Fruit fly (Drosophila melanogaster) whole organism, adult: ENCODE data around the gene dtr.
A peak's percentile ranks its signal among the peaks of the same experiment; 100 is the strongest.

Experiments used
- CG11617 ChIP-seq: fragments of 200-800 bp; sonication (Bioruptor generic); optimal IDR thresholded peaks from 2 replicates; lab custom pipeline; 2017; ENCODE audit warnings: mild to moderate bottlenecking, missing biosample characterization, missing genetic modification reagents, missing genetic modification characterization
- CG12768 ChIP-seq: fragments of 200-800 bp; sonication (Bioruptor generic); optimal IDR thresholded peaks from 2 replicates; lab custom pipeline; 2017; ENCODE audit warnings: missing biosample characterization, missing genetic modification characterization, mild to moderate bottlenecking, moderate library complexity, missing genetic modification reagents
- CG14711 ChIP-seq: fragments of 200-800 bp; sonication (Bioruptor generic); optimal IDR thresholded peaks from 2 replicates; lab custom pipeline; 2018; ENCODE audit warnings: missing biosample characterization, mild to moderate bottlenecking, missing genetic modification characterization, moderate library complexity
- CG1620 ChIP-seq: fragments of 200-800 bp; sonication (Bioruptor generic); optimal IDR thresholded peaks from 2 replicates; lab custom pipeline; 2016; ENCODE audit warnings: missing biosample characterization, missing genetic modification characterization
- CG33017 ChIP-seq: fragments of 200-800 bp; sonication (Bioruptor generic); optimal IDR thresholded peaks from 2 replicates; lab custom pipeline; 2018; ENCODE audit warnings: missing biosample characterization, mild to moderate bottlenecking, missing genetic modification characterization, moderate library complexity
- CG5204 ChIP-seq: fragments of 200-800 bp; sonication (Bioruptor generic); optimal IDR thresholded peaks from 2 replicates; lab custom pipeline; 2016; ENCODE audit warnings: missing biosample characterization, missing genetic modification characterization
- CG7045 ChIP-seq: fragments of 200-800 bp; sonication (Bioruptor generic); optimal IDR thresholded peaks from 2 replicates; lab custom pipeline; 2017; ENCODE audit warnings: missing biosample characterization, mild to moderate bottlenecking, missing genetic modification characterization
- CG7101 ChIP-seq: fragments of 200-800 bp; sonication (Bioruptor generic); optimal IDR thresholded peaks from 2 replicates; lab custom pipeline; 2018; ENCODE audit warnings: missing biosample characterization, mild to moderate bottlenecking, missing genetic modification characterization, moderate library complexity
- Clk ChIP-seq: fragments of 200-800 bp; sonication (Bioruptor generic); optimal IDR thresholded peaks from 2 replicates; lab custom pipeline; 2017; ENCODE audit warnings: missing biosample characterization, missing genetic modification characterization
- Crg-1 ChIP-seq: fragments of 200-800 bp; sonication (Bioruptor generic); optimal IDR thresholded peaks from 2 replicates; lab custom pipeline; 2016; ENCODE audit warnings: missing biosample characterization, missing genetic modification characterization
- Hr96 ChIP-seq: fragments of 200-800 bp; sonication (Bioruptor generic); optimal IDR thresholded peaks from 2 replicates; lab custom pipeline; 2016; ENCODE audit warnings: missing biosample characterization, missing genetic modification characterization
- Mnt ChIP-seq: fragments of 200-800 bp; sonication (Bioruptor generic); optimal IDR thresholded peaks from 2 replicates; lab custom pipeline; 2016; ENCODE audit warnings: missing biosample characterization, mild to moderate bottlenecking, missing genetic modification characterization
- bab1 ChIP-seq: fragments of 200-800 bp; sonication (Bioruptor generic); optimal IDR thresholded peaks from 3 replicates; lab custom pipeline; 2019; ENCODE audit warnings: missing biosample characterization, mild to moderate bottlenecking, missing genetic modification characterization, moderate library complexity
- cic ChIP-seq: fragments of 200-800 bp; sonication (Bioruptor generic); optimal IDR thresholded peaks from 2 replicates; lab custom pipeline; 2017; ENCODE audit warnings: missing biosample characterization, mild to moderate bottlenecking, missing genetic modification characterization, moderate library complexity
- cnc ChIP-seq, 2 experiments: fragments of >200 bp; optimal IDR thresholded peaks; 2 replicates each; lab custom pipeline; 2017
- kay ChIP-seq: fragments of 200-800 bp; sonication (Bioruptor generic); peaks from one replicate; lab custom pipeline; 2016; ENCODE audit warnings: missing biosample characterization, missing genetic modification characterization, borderline replicate concordance
- ovo ChIP-seq: fragments of 200-800 bp; sonication (Bioruptor generic); optimal IDR thresholded peaks from 2 replicates; lab custom pipeline; 2016; ENCODE audit warnings: missing biosample characterization, missing genetic modification characterization
- pad ChIP-seq: fragments of 200-800 bp; sonication (Bioruptor generic); optimal IDR thresholded peaks from 3 replicates; lab custom pipeline; 2017; ENCODE audit warnings: missing biosample characterization, missing genetic modification characterization, mild to moderate bottlenecking, moderate library complexity, missing genetic modification reagents
- tj ChIP-seq: fragments of 200-800 bp; sonication (Bioruptor generic); optimal IDR thresholded peaks from 3 replicates; lab custom pipeline; 2017; ENCODE audit warnings: missing biosample characterization, mild to moderate bottlenecking, missing genetic modification characterization, moderate library complexity
- toe ChIP-seq: fragments of 200-800 bp; sonication (Bioruptor generic); optimal IDR thresholded peaks from 2 replicates; lab custom pipeline; 2016; ENCODE audit warnings: missing biosample characterization, missing genetic modification characterization

The dtr gene

dm6 chr2L:21360916-21361315, at the start of gene dtr:
Gene dtr (plus strand): TSS chr2L:21361216.
- TF ChIP-seq kay (no peak), cnc (optimal IDR thresholded peaks at IDR 0.05; lab: Kevin White, UChicago) (no peak), CG12768 (GFP tag; lab: Kevin White, UChicago) (no peak), CG7045 (GFP tag; lab: Kevin White, UChicago) (no peak), bab1 (GFP tag; lab: Kevin White, UChicago) (no peak), CG11617 (GFP tag; lab: Kevin White, UChicago) (no peak), Hr96 (GFP tag; lab: Kevin White, UChicago) (no peak), Clk (GFP tag; lab: Kevin White, UChicago) (no peak), CG14711 (tag; lab: Kevin White, UChicago) (no peak), pad (GFP tag; lab: Kevin White, UChicago) (no peak), CG5204 (no peak)

- TF ChIP-seq CG12768 (GFP tag; lab: Kevin White, UChicago) (peak; percentile 27), cic (GFP tag; lab: Kevin White, UChicago) (peak; percentile 49), toe (GFP tag; lab: Kevin White, UChicago) (no peak), tj (peak; percentile 12)
Observed at dm6 chr2L:21312831-21313437, 48.1 kb upstream of the dtr start.

dm6 chr2L:21313909-21314400, 47.1 kb upstream of the dtr start, which contains the start of gene CG46314:
Gene CG46314 (plus strand): TSS chr2L:21314360.
- no peak for TF ChIP-seq bab1 (GFP tag; lab: Kevin White, UChicago)
- no peak for TF ChIP-seq CG5204
- TF ChIP-seq ovo: peak; percentile 20
- peak; percentile 32 for TF ChIP-seq Hr96 (GFP tag; lab: Kevin White, UChicago)
- TF ChIP-seq CG12768 (GFP tag; lab: Kevin White, UChicago): peak; percentile 61
- peak; percentile 21 for TF ChIP-seq pad (GFP tag; lab: Kevin White, UChicago)

- TF ChIP-seq CG12768 (GFP tag; lab: Kevin White, UChicago) (no peak), kay (peak; percentile 84)
Observed at dm6 chr2L:21316716-21317115, 44.3 kb upstream of the dtr start.

- peak; percentile 59 for TF ChIP-seq kay
- no peak for TF ChIP-seq CG14711 (tag; lab: Kevin White, UChicago)
Observed at dm6 chr2L:21322161-21322560, 38.9 kb upstream of the dtr start.

dm6 chr2L:21324438-21324890, 36.6 kb upstream of the dtr start:
- no peak for TF ChIP-seq CG12768 (GFP tag; lab: Kevin White, UChicago)
- TF ChIP-seq kay: no peak
- TF ChIP-seq Hr96 (GFP tag; lab: Kevin White, UChicago): no peak
- TF ChIP-seq cic (GFP tag; lab: Kevin White, UChicago): no peak
- TF ChIP-seq toe (GFP tag; lab: Kevin White, UChicago): no peak
- no peak for TF ChIP-seq pad (GFP tag; lab: Kevin White, UChicago)
- no peak for TF ChIP-seq Mnt (GFP tag; lab: Kevin White, UChicago)
- no peak for TF ChIP-seq Clk (GFP tag; lab: Kevin White, UChicago)
- no peak for TF ChIP-seq CG14711 (tag; lab: Kevin White, UChicago)
- no peak for TF ChIP-seq cnc (optimal IDR thresholded peaks at IDR 0.05; lab: Kevin White, UChicago)
- TF ChIP-seq bab1 (GFP tag; lab: Kevin White, UChicago): no peak
- TF ChIP-seq CG7045 (GFP tag; lab: Kevin White, UChicago): no peak
- no peak for TF ChIP-seq CG7101
- TF ChIP-seq CG11617 (GFP tag; lab: Kevin White, UChicago): no peak
- TF ChIP-seq CG5204: no peak
- TF ChIP-seq CG1620 (GFP tag; lab: Kevin White, UChicago): no peak
- TF ChIP-seq tj: no peak

- TF ChIP-seq pad (GFP tag; lab: Kevin White, UChicago) (no peak), Clk (GFP tag; lab: Kevin White, UChicago) (no peak), kay (peak; percentile 26)
Observed at dm6 chr2L:21329353-21329752, 31.7 kb upstream of the dtr start.

dm6 chr2L:21330823-21331222, 30.2 kb upstream of the dtr start:
- TF ChIP-seq CG1620 (GFP tag; lab: Kevin White, UChicago): no peak
- no peak for TF ChIP-seq Clk (GFP tag; lab: Kevin White, UChicago)
- TF ChIP-seq CG5204: no peak
- no peak for TF ChIP-seq tj
- TF ChIP-seq CG7101: no peak
- no peak for TF ChIP-seq CG14711 (tag; lab: Kevin White, UChicago)
- no peak for TF ChIP-seq CG11617 (GFP tag; lab: Kevin White, UChicago)
- TF ChIP-seq ovo: no peak
- TF ChIP-seq Crg-1: no peak
- no peak for TF ChIP-seq pad (GFP tag; lab: Kevin White, UChicago)
- TF ChIP-seq toe (GFP tag; lab: Kevin White, UChicago): no peak
- TF ChIP-seq CG7045 (GFP tag; lab: Kevin White, UChicago): no peak
- no peak for TF ChIP-seq CG33017 (tag; lab: Kevin White, UChicago)
- no peak for TF ChIP-seq cnc (optimal IDR thresholded peaks at IDR 0.05; lab: Kevin White, UChicago)
